Fruit fly (Drosophila melanogaster) whole organism, embryonic: ENCODE measurements around the gene wge.

Experiments used
- Aef1 ChIP-seq: fragments of 200-800 bp; sonication (Bioruptor generic); IDR thresholded peaks from 3 replicates; pipeline ENCODE4 v1.3.6; 2022; ENCODE audit warnings: missing biosample characterization, missing genetic modification characterization
- Antp ChIP-seq: fragments of 200-800 bp; sonication (Bioruptor generic); optimal IDR thresholded peaks from 3 replicates; lab custom pipeline; 2016; ENCODE audit warnings: missing biosample characterization, missing genetic modification characterization
- CG11093 ChIP-seq: fragments of 200-800 bp; sonication (Bioruptor generic); IDR thresholded peaks from 3 replicates; pipeline ENCODE4 v1.3.6; 2022; ENCODE audit warnings: missing biosample characterization, missing genetic modification characterization
- CG11504 ChIP-seq: fragments of 200-800 bp; sonication (Bioruptor generic); optimal IDR thresholded peaks from 3 replicates; lab custom pipeline; 2019; ENCODE audit warnings: missing biosample characterization, mild to moderate bottlenecking, missing genetic modification characterization, moderate library complexity
- CG14441 ChIP-seq: fragments of 200-800 bp; sonication (Bioruptor generic); IDR thresholded peaks from 2 replicates; pipeline ENCODE4 v1.3.6; 2022; ENCODE audit warnings: missing biosample characterization, missing genetic modification characterization
- CG16813 ChIP-seq: fragments of 200-800 bp; sonication (Bioruptor generic); IDR thresholded peaks from 3 replicates; pipeline ENCODE4 v1.3.6; 2022; ENCODE audit warnings: missing biosample characterization, missing genetic modification characterization; ENCODE audit not compliant: partially characterized antibody
- CG18011 ChIP-seq: fragments of 200-800 bp; sonication (Bioruptor generic); optimal IDR thresholded peaks from 2 replicates; lab custom pipeline; 2017; ENCODE audit warnings: missing biosample characterization, missing genetic modification characterization, mild to moderate bottlenecking, moderate library complexity, missing genotype
- CG3065 ChIP-seq: fragments of 200-800 bp; sonication (Bioruptor generic); optimal IDR thresholded peaks from 2 replicates; lab custom pipeline; 2016; ENCODE audit warnings: missing biosample characterization, missing genetic modification characterization
- CG3163 ChIP-seq: fragments of 200-800 bp; sonication (Bioruptor generic); optimal IDR thresholded peaks from 3 replicates; lab custom pipeline; 2016; ENCODE audit warnings: missing biosample characterization, missing genetic modification characterization
- CG34422 ChIP-seq: fragments of 200-800 bp; sonication (Bioruptor generic); IDR thresholded peaks from 3 replicates; pipeline ENCODE4 v1.3.6; 2022; ENCODE audit warnings: missing biosample characterization, missing genetic modification characterization
- CG6272 ChIP-seq: fragments of 200-800 bp; sonication (Bioruptor generic); IDR thresholded peaks from 2 replicates; pipeline ENCODE4 v1.3.6; 2022; ENCODE audit warnings: missing biosample characterization, missing genetic modification characterization
- CG7372 ChIP-seq: fragments of 200-800 bp; sonication (Bioruptor generic); IDR thresholded peaks from 2 replicates; pipeline ENCODE4 v1.3.6; 2022; ENCODE audit warnings: missing biosample characterization, missing genetic modification characterization
- CG7839 ChIP-seq: fragments of 200-800 bp; sonication (Bioruptor generic); optimal IDR thresholded peaks from 3 replicates; lab custom pipeline; 2018; ENCODE audit warnings: missing biosample characterization, mild to moderate bottlenecking, missing genetic modification characterization, moderate library complexity
- CG9215 ChIP-seq: fragments of 200-800 bp; sonication (Bioruptor generic); IDR thresholded peaks from 2 replicates; pipeline ENCODE4 v1.3.6; 2022; ENCODE audit warnings: missing biosample characterization, missing genetic modification characterization
- CHES-1-like ChIP-seq: fragments of 200-800 bp; sonication (Bioruptor generic); optimal IDR thresholded peaks from 2 replicates; lab custom pipeline; 2016; ENCODE audit warnings: missing biosample characterization, missing genetic modification characterization
- CTCF ChIP-seq: fragments of 200-800 bp; sonication (Bioruptor generic); optimal IDR thresholded peaks from 2 replicates; lab custom pipeline; 2017; ENCODE audit warnings: missing biosample characterization, mild to moderate bottlenecking, missing genetic modification characterization, moderate library complexity
- Dad ChIP-seq: fragments of 200-800 bp; sonication (Bioruptor generic); optimal IDR thresholded peaks from 3 replicates; lab custom pipeline; 2016; ENCODE audit warnings: missing biosample characterization, missing genetic modification characterization
- E2f2 ChIP-seq: fragments of 200-800 bp; sonication (Bioruptor generic); IDR thresholded peaks from 2 replicates; pipeline ENCODE4 v1.3.6; 2022; ENCODE audit warnings: missing biosample characterization, missing genetic modification characterization
- GATAe ChIP-seq: fragments of 200-800 bp; sonication (Bioruptor generic); conservative IDR thresholded peaks from 2 replicates; pipeline ENCODE4 v1.3.6; 2022; ENCODE audit warnings: missing biosample characterization, missing genetic modification characterization
- HHEX ChIP-seq: fragments of 200-800 bp; sonication (Bioruptor generic); optimal IDR thresholded peaks from 3 replicates; lab custom pipeline; 2017; ENCODE audit warnings: missing biosample characterization, mild to moderate bottlenecking, missing genetic modification characterization, missing genetic modification reagents
- Hr51 ChIP-seq, 2 experiments: fragments of 200-800 bp; sonication (Bioruptor generic); optimal IDR thresholded peaks; 2 replicates in 1 of 2; 3 replicates in 1 of 2; lab custom pipeline; 2016 to 2018; ENCODE audit warnings: missing biosample characterization in 2 of 2, missing genetic modification characterization in 2 of 2, mild to moderate bottlenecking in 1 of 2, moderate library complexity in 1 of 2
- Lhr ChIP-seq: fragments of 200-800 bp; sonication (Bioruptor generic); optimal IDR thresholded peaks from 3 replicates; lab custom pipeline; 2017; ENCODE audit warnings: mild to moderate bottlenecking, missing biosample characterization, missing genetic modification reagents, missing genetic modification characterization
- Max ChIP-seq: fragments of 200-800 bp; sonication (Bioruptor generic); optimal IDR thresholded peaks from 2 replicates; lab custom pipeline; 2016; ENCODE audit warnings: missing biosample characterization, mild to moderate bottlenecking, missing genetic modification characterization
- Nf-YA ChIP-seq: fragments of 200-800 bp; sonication (Bioruptor generic); IDR thresholded peaks from 2 replicates; pipeline ENCODE4 v1.3.6; 2022; ENCODE audit warnings: missing biosample characterization, missing genetic modification characterization
- Nf-YC ChIP-seq: fragments of 200-800 bp; optimal IDR thresholded peaks from 3 replicates; lab custom pipeline; 2019; ENCODE audit warnings: missing biosample characterization, mild to moderate bottlenecking, missing genetic modification characterization, moderate library complexity
- Opbp ChIP-seq: fragments of 200-800 bp; sonication (Bioruptor generic); IDR thresholded peaks from 3 replicates; pipeline ENCODE4 v1.3.6; 2022; ENCODE audit warnings: missing biosample characterization, missing genetic modification characterization; ENCODE audit not compliant: partially characterized antibody
- PHDP ChIP-seq: fragments of 200-800 bp; sonication (Bioruptor generic); optimal IDR thresholded peaks from 3 replicates; lab custom pipeline; 2018; ENCODE audit warnings: missing biosample characterization, mild to moderate bottlenecking, missing genetic modification characterization, moderate library complexity
- Rfx ChIP-seq: fragments of 200-800 bp; sonication (Bioruptor generic); IDR thresholded peaks from 2 replicates; pipeline ENCODE4 v1.3.6; 2022; ENCODE audit warnings: missing biosample characterization, missing genetic modification characterization
- Sry-δ ChIP-seq: fragments of 200-800 bp; sonication (Bioruptor generic); optimal IDR thresholded peaks from 2 replicates; lab custom pipeline; 2016; ENCODE audit warnings: missing biosample characterization, missing genetic modification characterization
- Xbp1 ChIP-seq: fragments of 200-800 bp; sonication (Bioruptor generic); optimal IDR thresholded peaks from 3 replicates; lab custom pipeline; 2016; ENCODE audit warnings: missing biosample characterization, mild to moderate bottlenecking, missing genetic modification characterization
- aop ChIP-seq: fragments of 200-800 bp; sonication (Bioruptor generic); IDR thresholded peaks from 2 replicates; pipeline ENCODE4 v1.3.6; 2022; ENCODE audit warnings: missing biosample characterization, missing genetic modification characterization
- btn ChIP-seq: fragments of 200-800 bp; sonication (Bioruptor generic); optimal IDR thresholded peaks from 2 replicates; lab custom pipeline; 2016; ENCODE audit warnings: missing biosample characterization, missing genetic modification characterization
- danr ChIP-seq: fragments of 200-800 bp; sonication (Bioruptor generic); IDR thresholded peaks from 2 replicates; pipeline ENCODE4 v1.3.6; 2022; ENCODE audit warnings: missing biosample characterization, missing genetic modification characterization
- dimm ChIP-seq: fragments of 200-800 bp; sonication (Bioruptor generic); IDR thresholded peaks from 2 replicates; pipeline ENCODE4 v1.3.6; 2022; ENCODE audit warnings: missing biosample characterization, missing genetic modification characterization
- ems ChIP-seq: fragments of 200-800 bp; sonication (Bioruptor generic); optimal IDR thresholded peaks from 3 replicates; lab custom pipeline; 2016; ENCODE audit warnings: missing biosample characterization, missing genetic modification characterization
- eyg ChIP-seq: fragments of 200-800 bp; sonication (Bioruptor generic); optimal IDR thresholded peaks from 3 replicates; lab custom pipeline; 2016; ENCODE audit warnings: missing biosample characterization, missing genetic modification characterization
- gsb-n ChIP-seq: fragments of 200-800 bp; sonication (Bioruptor generic); optimal IDR thresholded peaks from 3 replicates; lab custom pipeline; 2018; ENCODE audit warnings: missing biosample characterization, mild to moderate bottlenecking, missing genetic modification characterization
- insv ChIP-seq, 2 experiments: fragments of 200-800 bp; sonication (Bioruptor generic); optimal IDR thresholded peaks; 3 replicates each; lab custom pipeline; 2016 to 2018; ENCODE audit warnings: missing biosample characterization in 2 of 2, missing genetic modification characterization in 2 of 2
- jumu ChIP-seq: fragments of 200-800 bp; sonication (Bioruptor generic); optimal IDR thresholded peaks from 3 replicates; lab custom pipeline; 2016; ENCODE audit warnings: missing biosample characterization, missing genetic modification characterization
- kay ChIP-seq: fragments of 200-800 bp; sonication (Bioruptor generic); optimal IDR thresholded peaks from 2 replicates; lab custom pipeline; 2016; ENCODE audit warnings: missing biosample characterization, missing genetic modification characterization
- lilli ChIP-seq: fragments of 200-800 bp; sonication (Bioruptor generic); optimal IDR thresholded peaks from 3 replicates; lab custom pipeline; 2016; ENCODE audit warnings: missing biosample characterization, missing genetic modification characterization
- lmd ChIP-seq: fragments of 200-800 bp; sonication (Bioruptor generic); IDR thresholded peaks from 2 replicates; pipeline ENCODE4 v1.3.6; 2022; ENCODE audit warnings: missing biosample characterization, missing genetic modification characterization
- lov ChIP-seq, 2 experiments: fragments of 200-800 bp in 1 of 2; fragments of >200 bp in 1 of 2; sonication (Bioruptor generic) in 1 of 2; IDR thresholded peaks in 1 of 2; optimal IDR thresholded peaks in 1 of 2; 2 replicates in 1 of 2; 3 replicates in 1 of 2; pipeline versions ENCODE4 v1.3.6 to Lab custom; 2017 to 2022; ENCODE audit warnings: missing biosample characterization in 1 of 2, missing genetic modification characterization in 1 of 2
- nerfin-1 ChIP-seq: fragments of 200-800 bp; sonication (Bioruptor generic); optimal IDR thresholded peaks from 3 replicates; lab custom pipeline; 2019; ENCODE audit warnings: missing biosample characterization, mild to moderate bottlenecking, missing genetic modification characterization, moderate library complexity
- odd ChIP-seq: fragments of 200-800 bp; sonication (Bioruptor generic); optimal IDR thresholded peaks from 2 replicates; lab custom pipeline; 2017; ENCODE audit warnings: missing biosample characterization, mild to moderate bottlenecking, missing genetic modification characterization
- pum ChIP-seq: fragments of 200-800 bp; sonication (Bioruptor generic); optimal IDR thresholded peaks from 2 replicates; lab custom pipeline; 2016; ENCODE audit warnings: missing biosample characterization, missing genetic modification characterization
- slp2 ChIP-seq: fragments of 200-800 bp; sonication (Bioruptor generic); optimal IDR thresholded peaks from 2 replicates; lab custom pipeline; 2016; ENCODE audit warnings: missing biosample characterization, missing genetic modification characterization
- toy ChIP-seq: fragments of 200-800 bp; sonication (Bioruptor generic); IDR thresholded peaks from 2 replicates; pipeline ENCODE4 v1.3.6; 2022; ENCODE audit warnings: missing biosample characterization, missing genetic modification characterization
- tup ChIP-seq: fragments of 200-800 bp; sonication (Bioruptor generic); optimal IDR thresholded peaks from 2 replicates; lab custom pipeline; 2016; ENCODE audit warnings: missing biosample characterization, mild to moderate bottlenecking, missing genetic modification characterization, moderate library complexity
- usp ChIP-seq: fragments of >200 bp; optimal IDR thresholded peaks from 2 replicates; lab custom pipeline; 2017; ENCODE audit warnings: missing biosample characterization, missing genetic modification characterization
- vnd ChIP-seq: fragments of 200-800 bp; sonication (Bioruptor generic); IDR thresholded peaks from 3 replicates; pipeline ENCODE4 v1.3.6; 2022; ENCODE audit warnings: missing biosample characterization, missing genetic modification characterization; ENCODE audit not compliant: partially characterized antibody
- wor ChIP-seq: fragments of 200-800 bp; sonication (Bioruptor generic); IDR thresholded peaks from 2 replicates; pipeline ENCODE4 v1.3.6; 2022; ENCODE audit warnings: missing biosample characterization, missing genetic modification characterization

wge gene

dm6 chr3R:22673528-22673959 lies 47.4 kb downstream of the wge start (continued):
- no peak for TF ChIP-seq Lhr (GFP tag; lab: Kevin White, UChicago)
- TF ChIP-seq btn, result peak; percentile 33
- 0 out of 2 replicates have a peak, but pooled peaks have one; percentile 35 for TF ChIP-seq Rfx (GFP tag; lab: Robert Waterston, UW)
- TF ChIP-seq Antp (GFP tag; lab: Kevin White, UChicago), result peak; percentile 66
- TF ChIP-seq CTCF (GFP tag; lab: Kevin White, UChicago), result no peak
- TF ChIP-seq odd (GFP tag; lab: Kevin White, UChicago), result peak; percentile 55
- peak; percentile 62 for TF ChIP-seq Max (GFP tag; lab: Kevin White, UChicago)
- TF ChIP-seq wor (GFP tag; lab: Robert Waterston, UW), result no peak
- peak; percentile 37; the same call in 1 of the 2 replicates for TF ChIP-seq CG9215
- TF ChIP-seq tup (GFP tag; lab: Kevin White, UChicago), result no peak
- peak; percentile 80 for TF ChIP-seq pum (GFP tag; lab: Kevin White, UChicago)
- TF ChIP-seq CG6272 (GFP tag; lab: Robert Waterston, UW), result no peak
- no peak for TF ChIP-seq insv (GFP tag; optimal IDR thresholded peaks at IDR 0.05; lab: Kevin White, UChicago)
- peak; percentile 55 for TF ChIP-seq nerfin-1
- no peak for TF ChIP-seq Opbp (GFP tag; lab: Robert Waterston, UW)
- TF ChIP-seq Hr51 (GFP tag; optimal IDR thresholded peaks at IDR 0.05; lab: Kevin White, UChicago), result peak in 1 of 2 experiments; percentile 71
- TF ChIP-seq Nf-YC (tag; lab: Kevin White, UChicago), result no peak
- TF ChIP-seq jumu (GFP tag; lab: Kevin White, UChicago), result peak; percentile 66
- TF ChIP-seq CG11093 (GFP tag; lab: Robert Waterston, UW), result 0 out of 3 replicates have a peak, but pooled peaks have one; percentile 50
- no peak for TF ChIP-seq CG16813 (GFP tag; lab: Robert Waterston, UW)
- TF ChIP-seq aop (GFP tag; lab: Robert Waterston, UW), result no peak
- no peak for TF ChIP-seq CG18011 (GFP tag; lab: Kevin White, UChicago)
- peak; percentile 79 for TF ChIP-seq gsb-n
- no peak for TF ChIP-seq CG11504 (tag; lab: Kevin White, UChicago)
- TF ChIP-seq GATAe (GFP tag; lab: Robert Waterston, UW), result peak; percentile 75
- peak; percentile 55 for TF ChIP-seq CG3163 (GFP tag; lab: Kevin White, UChicago)
- TF ChIP-seq kay (GFP tag; lab: Kevin White, UChicago), result peak; percentile 41
- TF ChIP-seq Xbp1 (GFP tag; lab: Kevin White, UChicago), result peak; percentile 53
- TF ChIP-seq PHDP, result peak; percentile 48
- no peak for TF ChIP-seq vnd (GFP tag; lab: Robert Waterston, UW)
- no peak for TF ChIP-seq CG3065 (GFP tag; lab: Kevin White, UChicago)
- no peak for TF ChIP-seq CG7372 (GFP tag; lab: Robert Waterston, UW)
- no peak for TF ChIP-seq Nf-YA (GFP tag; lab: Robert Waterston, UW)
- TF ChIP-seq CHES-1-like (GFP tag; lab: Kevin White, UChicago), result peak; percentile 71
- peak; percentile 41; the same call in 1 of the 2 replicates for TF ChIP-seq CG14441 (GFP tag; lab: Robert Waterston, UW)
- peak; percentile 32 for TF ChIP-seq Sry-δ (GFP tag; lab: Kevin White, UChicago)
- peak; percentile 60 for TF ChIP-seq ems (GFP tag; lab: Kevin White, UChicago)
- no peak for TF ChIP-seq lov (optimal IDR thresholded peaks at IDR 0.05; lab: Kevin White, UChicago)
- TF ChIP-seq lov (GFP tag; IDR thresholded peaks at IDR 0.05; lab: Robert Waterston, UW), result no peak
- no peak for TF ChIP-seq Aef1 (GFP tag; lab: Robert Waterston, UW)
- TF ChIP-seq HHEX, result peak; percentile 57
- peak; percentile 50 for TF ChIP-seq slp2 (GFP tag; lab: Kevin White, UChicago)
- peak; percentile 78 for TF ChIP-seq CG7839
- no peak for TF ChIP-seq E2f2 (GFP tag; lab: Robert Waterston, UW)
- TF ChIP-seq toy, result no peak
- TF ChIP-seq lilli (GFP tag; lab: Kevin White, UChicago), result peak; percentile 73
- TF ChIP-seq danr, result no peak
- TF ChIP-seq Dad (GFP tag; lab: Kevin White, UChicago), result peak; percentile 52
- TF ChIP-seq eyg (GFP tag; lab: Kevin White, UChicago), result no peak
- TF ChIP-seq CG34422 (GFP tag; lab: Robert Waterston, UW), result no peak
- peak; percentile 59 for TF ChIP-seq lmd
- no peak for TF ChIP-seq dimm (GFP tag; lab: Robert Waterston, UW)
- TF ChIP-seq usp (GFP tag; lab: Kevin White, UChicago), result no peak
